Fruit fly (Drosophila melanogaster): ENCODE results near the gene NT1.
A peak's percentile ranks its signal among the peaks of the same experiment; 100 is the strongest.

- TF ChIP-seq EcR (GFP tag; optimal IDR thresholded peaks at IDR 0.05) (peak in 1 of 2 experiments; percentile 50), CG8478 (optimal IDR thresholded peaks at IDR 0.05) (no peak)
Observed at dm6 chr3L:4508307-4508706, at the start of gene NT1.
